Worm (Caenorhabditis elegans) whole organism, late embryonic: ENCODE measurements around the gene F58F9.9.

Experiments used
- T23F11.4 ChIP-seq: fragments of 200-800 bp; sonication (Bioruptor generic); optimal IDR thresholded peaks from 2 replicates; lab custom pipeline; 2018; ENCODE audit warnings: mild to moderate bottlenecking, missing genetic modification characterization, missing compliant biosample characterization
- Y22D7AL.16 ChIP-seq: sonication (generic microtip); optimal IDR thresholded peaks from 2 replicates; lab custom pipeline; 2016; ENCODE audit warnings: missing genetic modification characterization, missing compliant biosample characterization
- ahr-1 ChIP-seq: sonication (generic microtip); optimal IDR thresholded peaks from 2 replicates; lab custom pipeline; 2016; ENCODE audit warnings: missing genetic modification characterization, missing compliant biosample characterization
- ceh-14 ChIP-seq: sonication (generic microtip); optimal IDR thresholded peaks from 2 replicates; lab custom pipeline; 2016; ENCODE audit warnings: missing genotype, missing genetic modification characterization, missing compliant biosample characterization
- ceh-18 ChIP-seq: sonication (generic microtip); optimal IDR thresholded peaks from 2 replicates; lab custom pipeline; 2016; ENCODE audit warnings: missing genetic modification characterization, missing compliant biosample characterization
- ceh-19 ChIP-seq: fragments of 200-800 bp; sonication (Bioruptor generic); optimal IDR thresholded peaks from 2 replicates; lab custom pipeline; 2018; ENCODE audit warnings: mild to moderate bottlenecking, missing genetic modification characterization, missing compliant biosample characterization
- ceh-45 ChIP-seq: fragments of 200-800 bp; sonication (Bioruptor generic); IDR thresholded peaks from 2 replicates; pipeline ENCODE4 v1.3.6; 2022; ENCODE audit warnings: missing genetic modification reagents, missing genetic modification characterization, missing compliant biosample characterization
- eyg-1 ChIP-seq: sonication (generic microtip); optimal IDR thresholded peaks from 2 replicates; lab custom pipeline; 2016; ENCODE audit warnings: missing genotype, missing genetic modification characterization, missing compliant biosample characterization
- hlh-6 ChIP-seq: sonication (generic microtip); optimal IDR thresholded peaks from 2 replicates; lab custom pipeline; 2016; ENCODE audit warnings: missing genotype, missing genetic modification characterization, missing compliant biosample characterization
- hlh-8 ChIP-seq: sonication (generic microtip); optimal IDR thresholded peaks from 2 replicates; lab custom pipeline; 2016; ENCODE audit warnings: missing genotype, missing genetic modification characterization, missing compliant biosample characterization
- pag-3 ChIP-seq: sonication (generic microtip); optimal IDR thresholded peaks from 2 replicates; lab custom pipeline; 2016; ENCODE audit warnings: missing compliant biosample characterization, missing genetic modification characterization, borderline replicate concordance
- pat-9 ChIP-seq: fragments of 200-800 bp; sonication (Bioruptor generic); optimal IDR thresholded peaks from 2 replicates; lab custom pipeline; 2018; ENCODE audit warnings: mild to moderate bottlenecking, missing genetic modification characterization, moderate library complexity, missing compliant biosample characterization
- pha-2 ChIP-seq: sonication (generic microtip); optimal IDR thresholded peaks from 2 replicates; lab custom pipeline; 2017; ENCODE audit warnings: mild to moderate bottlenecking, missing genetic modification characterization, missing compliant biosample characterization
- ref-2 ChIP-seq: sonication (generic microtip); optimal IDR thresholded peaks from 2 replicates; lab custom pipeline; 2016; ENCODE audit warnings: missing genetic modification characterization, missing compliant biosample characterization
- sox-4 ChIP-seq: sonication (generic microtip); optimal IDR thresholded peaks from 2 replicates; lab custom pipeline; 2017; ENCODE audit warnings: mild to moderate bottlenecking, missing genetic modification characterization, inconsistent platforms, missing compliant biosample characterization
- tbx-7 ChIP-seq: sonication (generic microtip); optimal IDR thresholded peaks from 2 replicates; lab custom pipeline; 2016; ENCODE audit warnings: missing genotype, missing genetic modification characterization, missing compliant biosample characterization
- ttx-3 ChIP-seq: sonication (generic microtip); optimal IDR thresholded peaks from 2 replicates; lab custom pipeline; 2016; ENCODE audit warnings: missing genetic modification reagents, missing genetic modification characterization, missing compliant biosample characterization
- unc-3 ChIP-seq, 2 experiments: fragments of 200-800 bp in 1 of 2; sonication (Bioruptor generic) in 1 of 2; sonication (generic microtip) in 1 of 2; conservative IDR thresholded peaks in 1 of 2; optimal IDR thresholded peaks in 1 of 2; 2 replicates each; pipeline versions ENCODE4 v1.3.6 to Lab custom; 2016 to 2022; ENCODE audit warnings: missing compliant biosample characterization in 2 of 2, missing genetic modification characterization in 2 of 2, missing genetic modification reagents in 1 of 2
- unc-42 ChIP-seq: sonication (generic microtip); optimal IDR thresholded peaks from 2 replicates; lab custom pipeline; 2016; ENCODE audit warnings: missing genotype, missing genetic modification characterization, missing compliant biosample characterization
- unc-86 ChIP-seq: sonication (generic microtip); optimal IDR thresholded peaks from 2 replicates; lab custom pipeline; 2016; ENCODE audit warnings: missing genetic modification characterization, missing compliant biosample characterization
- ztf-16 ChIP-seq: sonication (generic microtip); optimal IDR thresholded peaks from 2 replicates; lab custom pipeline; 2017; ENCODE audit warnings: missing genetic modification characterization, missing compliant biosample characterization

Gene F58F9.9

ce11 chrIV:6284277-6284676 lies 44.2 kb downstream of the F58F9.9 start, which contains the start of gene ops-1:
Gene ops-1, minus strand, starts transcription at chrIV:6284377.
- TF ChIP-seq ceh-14 (tag; lab: Kevin White, UChicago) (no peak), ceh-19 (GFP tag; lab: Kevin White, UChicago) (no peak), ceh-45 (GFP tag; lab: Robert Waterston, UW) (no peak), ref-2 (tag; lab: Kevin White, UChicago) (no peak), pag-3 (tag; lab: Kevin White, UChicago) (no peak), unc-86 (tag; lab: Kevin White, UChicago) (no peak), ttx-3 (tag; lab: Kevin White, UChicago) (no peak), sox-4 (tag; lab: Kevin White, UChicago) (no peak), T23F11.4 (GFP tag; lab: Kevin White, UChicago) (no peak), ceh-18 (tag; lab: Kevin White, UChicago) (no peak), eyg-1 (tag; lab: Kevin White, UChicago) (no peak), unc-42 (no peak), Y22D7AL.16 (tag; lab: Kevin White, UChicago) (no peak), ahr-1 (tag; lab: Kevin White, UChicago) (no peak), hlh-8 (tag; lab: Kevin White, UChicago) (no peak)

DNA sequence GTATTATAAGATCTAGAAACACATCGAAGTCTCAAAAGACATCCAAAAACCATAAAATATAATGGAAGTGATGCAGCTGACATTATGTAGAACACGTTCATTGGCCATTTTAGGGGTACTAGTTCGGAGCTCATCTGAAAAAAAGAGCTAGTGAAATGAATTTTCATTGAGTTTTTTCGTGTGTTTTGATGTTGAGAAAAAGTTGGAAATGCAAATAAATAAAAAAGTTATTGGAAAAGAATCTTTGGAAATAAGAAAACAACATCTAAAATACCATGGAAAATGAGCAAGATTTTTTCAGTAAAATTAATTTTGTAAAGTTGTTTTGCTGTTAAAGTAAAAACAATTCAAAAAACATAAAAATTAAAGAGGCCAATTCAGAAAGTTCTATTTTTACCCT lies 50.6 kb downstream of the F58F9.9 start, which contains the start of gene srv-24:
Gene srv-24, minus strand, starts transcription at position 101 of the 400 bp plus-strand sequence.
- no peak for TF ChIP-seq pat-9
- TF ChIP-seq pha-2 (tag; lab: Kevin White, UChicago), result no peak
- TF ChIP-seq unc-3 (GFP tag; conservative IDR thresholded peaks at IDR 0.05; lab: Robert Waterston, UW), result no peak
- no peak for TF ChIP-seq unc-3 (tag; optimal IDR thresholded peaks at IDR 0.05; lab: Kevin White, UChicago)
- TF ChIP-seq hlh-6, result no peak
- TF ChIP-seq tbx-7 (tag; lab: Kevin White, UChicago), result no peak
- no peak for TF ChIP-seq ztf-16
